Worm (Caenorhabditis elegans) whole organism, late embryonic: ENCODE results near the gene hmgs-1.

Experiments
- F13H6.1 ChIP-seq: sonication (generic microtip); optimal IDR thresholded peaks from 2 replicates; lab custom pipeline; 2016; ENCODE audit warnings: missing genetic modification characterization, missing compliant biosample characterization
- K02D7.2 ChIP-seq: sonication (generic microtip); optimal IDR thresholded peaks from 2 replicates; lab custom pipeline; 2017; ENCODE audit warnings: mild to moderate bottlenecking, missing genetic modification characterization, missing compliant biosample characterization
- K09A11.1 ChIP-seq: sonication (generic microtip); optimal IDR thresholded peaks from 2 replicates; lab custom pipeline; 2017; ENCODE audit warnings: antibody characterized with exemption, mild to moderate bottlenecking, missing genetic modification characterization, missing compliant biosample characterization; ENCODE audit not compliant: insufficient read depth
- Y22D7AL.16 ChIP-seq: sonication (generic microtip); optimal IDR thresholded peaks from 2 replicates; lab custom pipeline; 2016; ENCODE audit warnings: missing genetic modification characterization, missing compliant biosample characterization
- ama-1 ChIP-seq: fragments of 150-350 bp; optimal IDR thresholded peaks from 2 replicates; lab custom pipeline; 2014
- ceh-19 ChIP-seq: fragments of 200-800 bp; sonication (Bioruptor generic); optimal IDR thresholded peaks from 2 replicates; lab custom pipeline; 2018; ENCODE audit warnings: mild to moderate bottlenecking, missing genetic modification characterization, missing compliant biosample characterization
- ceh-2 ChIP-seq: sonication (generic microtip); optimal IDR thresholded peaks from 2 replicates; lab custom pipeline; 2016; ENCODE audit warnings: missing genotype, missing genetic modification characterization, missing compliant biosample characterization
- ceh-22 ChIP-seq: sonication (generic microtip); optimal IDR thresholded peaks from 2 replicates; lab custom pipeline; 2017; ENCODE audit warnings: missing biosample characterization, missing genetic modification characterization
- ceh-34 ChIP-seq: sonication (generic microtip); optimal IDR thresholded peaks from 2 replicates; lab custom pipeline; 2016; ENCODE audit warnings: mild to moderate bottlenecking, missing genetic modification characterization, missing compliant biosample characterization
- ceh-45 ChIP-seq: fragments of 200-800 bp; sonication (Bioruptor generic); IDR thresholded peaks from 2 replicates; pipeline ENCODE4 v1.3.6; 2022; ENCODE audit warnings: missing genetic modification reagents, missing genetic modification characterization, missing compliant biosample characterization
- ceh-48 ChIP-seq: sonication (generic microtip); optimal IDR thresholded peaks from 2 replicates; lab custom pipeline; 2016; ENCODE audit warnings: missing genetic modification characterization, inconsistent platforms, missing compliant biosample characterization
- ceh-6 ChIP-seq: fragments of 200-800 bp; sonication (Bioruptor generic); optimal IDR thresholded peaks from 2 replicates; lab custom pipeline; 2018; ENCODE audit warnings: mild to moderate bottlenecking, missing genetic modification characterization, missing compliant biosample characterization
- ceh-9 ChIP-seq: sonication (generic microtip); optimal IDR thresholded peaks from 2 replicates; lab custom pipeline; 2016; ENCODE audit warnings: mild to moderate bottlenecking, missing genetic modification characterization, inconsistent platforms, missing compliant biosample characterization
- dve-1 ChIP-seq: sonication (generic microtip); optimal IDR thresholded peaks from 2 replicates; lab custom pipeline; 2017; ENCODE audit warnings: antibody characterized with exemption, mild to moderate bottlenecking, missing genetic modification characterization, missing compliant biosample characterization
- elt-4 ChIP-seq: sonication (generic microtip); optimal IDR thresholded peaks from 2 replicates; lab custom pipeline; 2016; ENCODE audit warnings: missing genetic modification characterization, missing compliant biosample characterization
- ets-4 ChIP-seq: sonication (generic microtip); optimal IDR thresholded peaks from 2 replicates; lab custom pipeline; 2016; ENCODE audit warnings: missing genetic modification characterization, missing compliant biosample characterization
- fkh-10 ChIP-seq: fragments of 150-350 bp; optimal IDR thresholded peaks from 2 replicates; lab custom pipeline; 2014; ENCODE audit warnings: missing biosample characterization, missing genetic modification reagents, missing genetic modification characterization
- fkh-6 ChIP-seq: sonication (generic microtip); optimal IDR thresholded peaks from 2 replicates; lab custom pipeline; 2016; ENCODE audit warnings: missing genetic modification characterization, missing compliant biosample characterization
- hlh-15 ChIP-seq: sonication (generic microtip); optimal IDR thresholded peaks from 2 replicates; lab custom pipeline; 2016; ENCODE audit warnings: missing genetic modification characterization, missing compliant biosample characterization
- hlh-30 ChIP-seq: sonication (generic microtip); optimal IDR thresholded peaks from 2 replicates; lab custom pipeline; 2017; ENCODE audit warnings: antibody characterized with exemption, missing genetic modification characterization, missing compliant biosample characterization; ENCODE audit not compliant: insufficient read depth
- lim-6 ChIP-seq: sonication (generic microtip); optimal IDR thresholded peaks from 2 replicates; lab custom pipeline; 2016; ENCODE audit warnings: missing genetic modification characterization, missing compliant biosample characterization
- lin-11 ChIP-seq: fragments of 200-800 bp; sonication (Bioruptor generic); optimal IDR thresholded peaks from 2 replicates; lab custom pipeline; 2018; ENCODE audit warnings: mild to moderate bottlenecking, missing genetic modification characterization, missing compliant biosample characterization
- mec-3 ChIP-seq: sonication (generic microtip); optimal IDR thresholded peaks from 2 replicates; lab custom pipeline; 2016; ENCODE audit warnings: borderline replicate concordance, missing genetic modification characterization, missing compliant biosample characterization
- nhr-11 ChIP-seq: fragments of 150-350 bp; optimal IDR thresholded peaks from 2 replicates; lab custom pipeline; 2014; ENCODE audit warnings: missing biosample characterization, missing genetic modification characterization
- npax-4 ChIP-seq: sonication (generic microtip); optimal IDR thresholded peaks from 2 replicates; lab custom pipeline; 2016; ENCODE audit warnings: missing genetic modification characterization, missing compliant biosample characterization
- pag-3 ChIP-seq: sonication (generic microtip); optimal IDR thresholded peaks from 2 replicates; lab custom pipeline; 2016; ENCODE audit warnings: missing compliant biosample characterization, missing genetic modification characterization, borderline replicate concordance
- pax-1 ChIP-seq: fragments of 150-350 bp; optimal IDR thresholded peaks from 2 replicates; lab custom pipeline; 2014; ENCODE audit warnings: missing biosample characterization, missing genetic modification characterization
- pha-2 ChIP-seq: sonication (generic microtip); optimal IDR thresholded peaks from 2 replicates; lab custom pipeline; 2017; ENCODE audit warnings: mild to moderate bottlenecking, missing genetic modification characterization, missing compliant biosample characterization
- pqm-1 ChIP-seq: sonication (generic microtip); optimal IDR thresholded peaks from 2 replicates; lab custom pipeline; 2016; ENCODE audit warnings: missing genetic modification characterization, missing compliant biosample characterization
- pros-1 ChIP-seq: fragments of 150-350 bp; optimal IDR thresholded peaks from 2 replicates; lab custom pipeline; 2014; ENCODE audit warnings: missing biosample characterization, missing genetic modification reagents, missing genetic modification characterization
- rnt-1 ChIP-seq: sonication (generic microtip); optimal IDR thresholded peaks from 2 replicates; lab custom pipeline; 2016; ENCODE audit warnings: missing genetic modification characterization, missing compliant biosample characterization
- sdc-2 ChIP-seq: sonication (generic microtip); optimal IDR thresholded peaks from 2 replicates; lab custom pipeline; 2016; ENCODE audit warnings: missing genotype, missing genetic modification characterization, missing compliant biosample characterization
- sox-2 ChIP-seq: fragments of 200-800 bp; sonication (Bioruptor generic); IDR thresholded peaks from 2 replicates; pipeline ENCODE4 v1.3.6; 2022; ENCODE audit warnings: missing genetic modification reagents, missing genetic modification characterization, missing compliant biosample characterization
- sox-4 ChIP-seq: sonication (generic microtip); optimal IDR thresholded peaks from 2 replicates; lab custom pipeline; 2017; ENCODE audit warnings: mild to moderate bottlenecking, missing genetic modification characterization, inconsistent platforms, missing compliant biosample characterization
- syd-9 ChIP-seq: sonication (generic microtip); optimal IDR thresholded peaks from 2 replicates; lab custom pipeline; 2016; ENCODE audit warnings: mild to moderate bottlenecking, missing genetic modification characterization, moderate library complexity, missing compliant biosample characterization
- ttx-3 ChIP-seq: sonication (generic microtip); optimal IDR thresholded peaks from 2 replicates; lab custom pipeline; 2016; ENCODE audit warnings: missing genetic modification reagents, missing genetic modification characterization, missing compliant biosample characterization
- unc-3 ChIP-seq, 2 experiments: fragments of 200-800 bp in 1 of 2; sonication (Bioruptor generic) in 1 of 2; sonication (generic microtip) in 1 of 2; conservative IDR thresholded peaks in 1 of 2; optimal IDR thresholded peaks in 1 of 2; 2 replicates each; pipeline versions ENCODE4 v1.3.6 to Lab custom; 2016 to 2022; ENCODE audit warnings: missing compliant biosample characterization in 2 of 2, missing genetic modification characterization in 2 of 2, missing genetic modification reagents in 1 of 2
- unc-55 ChIP-seq: sonication (generic microtip); optimal IDR thresholded peaks from 2 replicates; lab custom pipeline; 2017; ENCODE audit warnings: missing biosample characterization, missing genetic modification reagents, missing genetic modification characterization
- zip-5 ChIP-seq: sonication (generic microtip); optimal IDR thresholded peaks from 2 replicates; lab custom pipeline; 2016; ENCODE audit warnings: missing genetic modification characterization, missing compliant biosample characterization
- ztf-16 ChIP-seq: sonication (generic microtip); optimal IDR thresholded peaks from 2 replicates; lab custom pipeline; 2017; ENCODE audit warnings: missing genetic modification characterization, missing compliant biosample characterization

Gene hmgs-1

ce11 chrV:5684534-5684933, at the start of gene hmgs-1, which contains the start of gene F25B4.4 (continued):
- TF ChIP-seq F13H6.1 (tag; lab: Kevin White, UChicago), result no peak
- TF ChIP-seq ceh-45 (GFP tag; lab: Robert Waterston, UW), result no peak
- peak; percentile 69 for TF ChIP-seq rnt-1
- no peak for TF ChIP-seq mec-3
- TF ChIP-seq unc-3 (GFP tag; conservative IDR thresholded peaks at IDR 0.05; lab: Robert Waterston, UW), result no peak
- no peak for TF ChIP-seq unc-3 (tag; optimal IDR thresholded peaks at IDR 0.05; lab: Kevin White, UChicago)
- TF ChIP-seq ceh-22 (tag; lab: Kevin White, UChicago), result no peak
- no peak for TF ChIP-seq ceh-9 (tag; lab: Kevin White, UChicago)
- peak; percentile 25 for TF ChIP-seq ceh-34
- TF ChIP-seq ceh-6, result no peak
- no peak for TF ChIP-seq pros-1
- no peak for TF ChIP-seq npax-4 (tag; lab: Kevin White, UChicago)
- no peak for TF ChIP-seq ztf-16 (tag; lab: Kevin White, UChicago)
- TF ChIP-seq pax-1 (tag; lab: Kevin White, UChicago), result peak; percentile 35
- TF ChIP-seq ceh-2, result peak; percentile 13
- TF ChIP-seq pha-2 (tag; lab: Kevin White, UChicago), result no peak
- TF ChIP-seq, all 69 proteins: peak for 18

- TF ChIP-seq sox-4 (tag; lab: Kevin White, UChicago) (no peak), lin-11 (tag; lab: Kevin White, UChicago) (no peak), zip-5 (tag; lab: Kevin White, UChicago) (no peak), pax-1 (tag; lab: Kevin White, UChicago) (no peak)
These were observed 46.4 kb upstream of the hmgs-1 start, which contains the start of gene K09H11.15 for ce11 chrV:5730783-5731182. K09H11.15 (minus strand) TSS chrV:5730883.

ce11 chrV:5726463-5726862, 42.1 kb upstream of the hmgs-1 start, which contains the start of gene K09H11.4:
K09H11.4 (minus strand) TSS chrV:5726563.
- TF ChIP-seq sox-4 (tag; lab: Kevin White, UChicago) (no peak), ceh-48 (tag; lab: Kevin White, UChicago) (no peak), ceh-19 (GFP tag; lab: Kevin White, UChicago) (no peak), unc-55 (GFP tag; lab: Kevin White, UChicago) (no peak), Y22D7AL.16 (tag; lab: Kevin White, UChicago) (no peak), K02D7.2 (no peak), sdc-2 (tag; lab: Kevin White, UChicago) (no peak), hlh-30 (tag; lab: Kevin White, UChicago) (no peak), rnt-1 (no peak), fkh-6 (tag; lab: Kevin White, UChicago) (no peak), ceh-2 (no peak), K09A11.1 (tag; lab: Kevin White, UChicago) (no peak), pqm-1 (tag; lab: Kevin White, UChicago) (no peak), hlh-15 (no peak), unc-3 (GFP tag; conservative IDR thresholded peaks at IDR 0.05; lab: Robert Waterston, UW) (no peak), unc-3 (tag; optimal IDR thresholded peaks at IDR 0.05; lab: Kevin White, UChicago) (no peak), elt-4 (no peak), ama-1 (no peak)

DNA sequence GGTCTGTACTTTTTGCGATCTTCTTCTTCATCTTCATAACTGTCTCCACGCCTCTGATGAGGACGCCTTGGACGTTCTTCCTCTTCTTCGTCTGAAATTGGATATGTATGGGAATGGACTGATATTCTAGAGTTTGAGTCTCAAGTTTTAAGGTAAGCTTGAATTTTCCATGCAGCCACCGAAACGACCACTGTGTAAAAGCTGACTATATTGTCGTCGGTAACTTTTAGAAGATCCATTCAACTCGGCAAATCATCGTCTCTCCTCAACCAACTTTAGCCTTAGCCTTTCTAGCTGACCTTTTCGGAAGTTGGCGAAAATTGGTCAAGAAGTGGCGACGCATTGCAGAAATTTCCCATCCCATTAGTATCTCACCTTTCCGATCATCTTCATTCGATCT, 40.0 kb upstream of the hmgs-1 start:
- TF ChIP-seq fkh-10, result no peak
- no peak for TF ChIP-seq sox-4 (tag; lab: Kevin White, UChicago)
- TF ChIP-seq pag-3 (tag; lab: Kevin White, UChicago), result no peak
- no peak for TF ChIP-seq ets-4 (tag; lab: Kevin White, UChicago)
- TF ChIP-seq syd-9 (tag; lab: Kevin White, UChicago), result no peak
- no peak for TF ChIP-seq sox-2 (GFP tag; lab: Robert Waterston, UW)
- no peak for TF ChIP-seq pqm-1 (tag; lab: Kevin White, UChicago)
- no peak for TF ChIP-seq elt-4
- TF ChIP-seq ceh-45 (GFP tag; lab: Robert Waterston, UW), result no peak
- no peak for TF ChIP-seq pha-2 (tag; lab: Kevin White, UChicago)
- TF ChIP-seq pros-1, result no peak
- no peak for TF ChIP-seq ttx-3
- TF ChIP-seq nhr-11, result no peak
- no peak for TF ChIP-seq unc-3 (GFP tag; conservative IDR thresholded peaks at IDR 0.05; lab: Robert Waterston, UW)
- no peak for TF ChIP-seq unc-3 (tag; optimal IDR thresholded peaks at IDR 0.05; lab: Kevin White, UChicago)
- TF ChIP-seq dve-1 (tag; lab: Kevin White, UChicago), result no peak
- no peak for TF ChIP-seq K02D7.2
- no peak for TF ChIP-seq lim-6 (tag; lab: Kevin White, UChicago)
- no peak for TF ChIP-seq ceh-34
